Worm (Caenorhabditis elegans): ENCODE measurements around the gene F07F6.2.

F07F6.2 gene

ce11 chrII:5389831-5390323 is 40.1 kb upstream of the F07F6.2 start, which contains the start of gene ndx-6:
Gene ndx-6, minus strand, starts transcription at chrII:5389881.
- TF ChIP-seq C34F6.9 (tag; optimal IDR thresholded peaks at IDR 0.05) (peak; percentile 88), sem-4 (tag; optimal IDR thresholded peaks at IDR 0.05) (peak; percentile 60), mab-5 (tag; optimal IDR thresholded peaks at IDR 0.05) (peak; percentile 84), lin-39 (tag; optimal IDR thresholded peaks at IDR 0.05) (no peak), nhr-21 (tag; optimal IDR thresholded peaks at IDR 0.05) (peak; percentile 70), unc-55 (GFP tag; optimal IDR thresholded peaks at IDR 0.05) (peak; percentile 95), sma-9 (GFP tag; optimal IDR thresholded peaks at IDR 0.05) (peak; percentile 87), sma-9 (tag; optimal IDR thresholded peaks at IDR 0.05) (no peak), F13H6.1 (tag; optimal IDR thresholded peaks at IDR 0.05) (peak; percentile 81), R02D3.7 (tag; optimal IDR thresholded peaks at IDR 0.05) (peak; percentile 40), nhr-237 (tag; optimal IDR thresholded peaks at IDR 0.05) (no peak), ama-1 (optimal IDR thresholded peaks at IDR 0.05) (peak; percentile 62), sma-3 (GFP tag; optimal IDR thresholded peaks at IDR 0.05) (peak; percentile 88), nhr-23 (tag; optimal IDR thresholded peaks at IDR 0.05) (no peak), Y55F3AM.14 (GFP tag; optimal IDR thresholded peaks at IDR 0.05) (no peak), ztf-1 (GFP tag; conservative IDR thresholded peaks at IDR 0.05) (no peak), zag-1 (tag; optimal IDR thresholded peaks at IDR 0.05) (peak; percentile 35), snpc-4 (tag; optimal IDR thresholded peaks at IDR 0.05) (peak; percentile 80), ceh-16 (tag; optimal IDR thresholded peaks at IDR 0.05) (peak; percentile 68), lin-13 (GFP tag; optimal IDR thresholded peaks at IDR 0.05) (peak; percentile 83), alr-1 (tag; optimal IDR thresholded peaks at IDR 0.05) (no peak), ZK546.5 (tag; optimal IDR thresholded peaks at IDR 0.05) (no peak), fos-1 (tag; optimal IDR thresholded peaks at IDR 0.05) (peak; percentile 85), nhr-11 (tag; optimal IDR thresholded peaks at IDR 0.05) (no peak), lsy-2 (tag; optimal IDR thresholded peaks at IDR 0.05) (peak; percentile 79 to 93), elt-3 (tag; optimal IDR thresholded peaks at IDR 0.05) (no peak), unc-39 (tag; optimal IDR thresholded peaks at IDR 0.05) (no peak), nhr-10 (tag; optimal IDR thresholded peaks at IDR 0.05) (no peak), gmeb-1 (tag; optimal IDR thresholded peaks at IDR 0.05) (peak; percentile 98), nhr-12 (tag; optimal IDR thresholded peaks at IDR 0.05) (no peak), dmd-4 (tag; optimal IDR thresholded peaks at IDR 0.05) (no peak), ceh-82 (tag; optimal IDR thresholded peaks at IDR 0.05) (no peak), nhr-129 (tag; optimal IDR thresholded peaks at IDR 0.05) (peak; percentile 92), nhr-77 (tag; optimal IDR thresholded peaks at IDR 0.05) (peak; percentile 74), peb-1 (tag; optimal IDR thresholded peaks at IDR 0.05) (no peak), aly-2 (tag; optimal IDR thresholded peaks at IDR 0.05) (no peak), skn-1 (tag; optimal IDR thresholded peaks at IDR 0.05) (peak; percentile 37), ztf-4 (tag; optimal IDR thresholded peaks at IDR 0.05) (peak; percentile 73), nhr-6 (tag; optimal IDR thresholded peaks at IDR 0.05) (peak; percentile 79), blmp-1 (tag; optimal IDR thresholded peaks at IDR 0.05; ENCODE audit: insufficient read depth) (peak; percentile 56), lin-11 (tag; optimal IDR thresholded peaks at IDR 0.05) (peak; percentile 45), nhr-25 (tag; optimal IDR thresholded peaks at IDR 0.05) (peak; percentile 85), mbf-1 (tag; optimal IDR thresholded peaks at IDR 0.05) (no peak), mdl-1 (tag; optimal IDR thresholded peaks at IDR 0.05) (no peak), ztf-11 (tag; optimal IDR thresholded peaks at IDR 0.05) (no peak), unc-62 (GFP tag; optimal IDR thresholded peaks at IDR 0.05) (no peak), egl-27 (tag; optimal IDR thresholded peaks at IDR 0.05) (peak; percentile 36), crh-2 (tag; optimal IDR thresholded peaks at IDR 0.05) (peak; percentile 90), elt-1 (tag; optimal IDR thresholded peaks at IDR 0.05) (no peak)

Measured in whole organism, L2 larva.